Fruit fly (Drosophila melanogaster) S2 (cell line): Measurements from ENCODE around the gene CG11454.

ENCODE experiments used
- CG8478 ChIP-seq: fragments of >200 bp; optimal IDR thresholded peaks from 2 replicates; lab custom pipeline; 2018
- CTCF ChIP-seq, 2 experiments: fragments of >200 bp; optimal IDR thresholded peaks; 2 replicates each; lab custom pipeline; 2018

DNA sequence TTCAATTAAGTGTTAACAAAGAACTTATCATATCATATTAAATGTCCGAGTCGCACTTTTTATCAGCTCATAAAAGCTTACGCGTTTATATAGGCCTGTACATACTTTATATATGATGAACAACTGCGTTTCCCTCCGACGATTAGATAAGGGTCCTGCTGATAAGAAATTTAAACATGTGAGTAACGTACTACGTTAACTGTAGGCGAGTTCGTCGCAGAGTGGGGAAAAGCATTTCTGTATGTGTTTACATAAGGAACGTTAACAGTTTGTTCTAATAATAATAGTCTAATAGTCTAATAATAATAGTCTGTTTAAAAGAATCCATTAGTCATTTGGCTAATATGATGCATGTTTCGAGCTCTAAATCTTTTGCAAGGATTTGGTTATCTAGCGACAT, 27.3 kb downstream of the CG11454 start:
- TF ChIP-seq CTCF (optimal IDR thresholded peaks at IDR 0.05; lab: Kevin White, UChicago) (no peak), CG8478 (no peak)
